Fruit fly (Drosophila melanogaster): ENCODE measurements around the gene Grl40a.

DNA sequence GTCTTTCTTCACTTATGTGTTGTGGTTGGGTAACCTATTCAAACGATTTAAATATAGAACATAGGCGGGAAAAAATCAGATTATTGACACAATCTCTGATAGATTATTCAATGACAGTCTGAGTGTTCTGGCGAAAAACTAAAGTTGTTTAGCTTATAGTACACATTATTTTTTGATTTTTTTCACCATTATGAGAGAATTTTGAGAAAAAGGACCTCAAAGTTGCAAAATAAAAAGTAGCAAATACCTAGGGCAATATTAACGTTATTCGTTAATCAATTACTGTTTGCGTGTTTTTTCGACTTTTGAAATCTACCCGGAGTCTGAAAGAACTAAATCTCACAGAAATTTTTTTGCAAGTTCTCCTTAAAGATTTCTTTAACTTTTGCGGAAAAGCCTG, 16.5 kb downstream of the Grl40a start, which contains the start of gene CG34173:
- no peak for TF ChIP-seq bowl (GFP tag; IDR thresholded peaks at IDR 0.05)
- no peak for TF ChIP-seq fru (optimal IDR thresholded peaks at IDR 0.05)
